Fruit fly (Drosophila melanogaster) whole organism, wandering third instar larva: Measurements from ENCODE around the gene mask.

Experiments
- CG32264 ChIP-seq: fragments of 200-800 bp; sonication (Bioruptor generic); optimal IDR thresholded peaks from 2 replicates; lab custom pipeline; 2016; ENCODE audit warnings: missing biosample characterization, missing genetic modification characterization
- CG9705 ChIP-seq: fragments of 200-800 bp; sonication (Bioruptor generic); optimal IDR thresholded peaks from 2 replicates; lab custom pipeline; 2018; ENCODE audit warnings: missing biosample characterization, mild to moderate bottlenecking, missing genetic modification characterization
- CrebA ChIP-seq: fragments of 200-800 bp; sonication (Bioruptor generic); optimal IDR thresholded peaks from 2 replicates; lab custom pipeline; 2016; ENCODE audit warnings: missing biosample characterization, mild to moderate bottlenecking, missing genetic modification characterization, borderline replicate concordance
- Dfd ChIP-seq: fragments of >200 bp; optimal IDR thresholded peaks from 2 replicates; lab custom pipeline; 2017; ENCODE audit warnings: missing biosample characterization, missing genetic modification characterization
- Dif ChIP-seq: fragments of 200-275, 200-300 bp; sonication (Bioruptor generic); optimal IDR thresholded peaks from 2 replicates; lab custom pipeline; 2018; ENCODE audit warnings: missing biosample characterization, missing genetic modification characterization; ENCODE audit not compliant: partially characterized antibody
- GATAd ChIP-seq: sonication (Bioruptor generic); optimal IDR thresholded peaks from 2 replicates; lab custom pipeline; 2016; ENCODE audit warnings: missing biosample characterization, missing genetic modification characterization
- HLH106 ChIP-seq: fragments of 200-800 bp; optimal IDR thresholded peaks from 3 replicates; lab custom pipeline; 2019; ENCODE audit warnings: missing biosample characterization, mild to moderate bottlenecking, missing genetic modification characterization, moderate library complexity
- Hnf4 ChIP-seq: fragments of 200-800 bp; sonication (Bioruptor generic); optimal IDR thresholded peaks from 2 replicates; lab custom pipeline; 2016; ENCODE audit warnings: missing biosample characterization, mild to moderate bottlenecking, missing genetic modification characterization
- Hr78 ChIP-seq: fragments of >200 bp; optimal IDR thresholded peaks from 2 replicates; lab custom pipeline; 2017; ENCODE audit warnings: missing biosample characterization, missing genetic modification characterization
- Hr83 ChIP-seq: fragments of 200-300 bp; sonication (Bioruptor generic); optimal IDR thresholded peaks from 2 replicates; lab custom pipeline; 2016; ENCODE audit warnings: missing biosample characterization, mild to moderate bottlenecking, missing genetic modification characterization, moderate library complexity; ENCODE audit not compliant: poor library complexity, severe bottlenecking
- Jra ChIP-seq: sonication (Bioruptor generic); optimal IDR thresholded peaks from 2 replicates; lab custom pipeline; 2016; ENCODE audit warnings: missing biosample characterization, missing genetic modification characterization
- Mio ChIP-seq: sonication (Bioruptor generic); optimal IDR thresholded peaks from 2 replicates; lab custom pipeline; 2016; ENCODE audit warnings: missing biosample characterization, missing genetic modification characterization
- Myc ChIP-seq: fragments of >200 bp; optimal IDR thresholded peaks from 2 replicates; lab custom pipeline; 2017
- N ChIP-seq: fragments of >200 bp; optimal IDR thresholded peaks from 2 replicates; lab custom pipeline; 2018; ENCODE audit warnings: missing biosample characterization, missing external identifiers, missing genetic modification characterization
- OdsH ChIP-seq: fragments of 200-800 bp; sonication (Bioruptor generic); optimal IDR thresholded peaks from 2 replicates; lab custom pipeline; 2016; ENCODE audit warnings: missing biosample characterization, mild to moderate bottlenecking, missing genetic modification characterization
- Rel ChIP-seq, 2 experiments: fragments of 200-800 bp; sonication (Bioruptor generic) in 1 of 2; optimal IDR thresholded peaks; 2 replicates in 1 of 2; 3 replicates in 1 of 2; lab custom pipeline; 2016 to 2019; ENCODE audit warnings: mild to moderate bottlenecking in 2 of 2, missing biosample characterization in 2 of 2, missing genetic modification characterization in 2 of 2, moderate library complexity in 1 of 2
- Sp1 ChIP-seq: fragments of 200-800 bp; sonication (Bioruptor generic); optimal IDR thresholded peaks from 3 replicates; lab custom pipeline; 2019; ENCODE audit warnings: missing biosample characterization, mild to moderate bottlenecking, missing genetic modification characterization, moderate library complexity
- Vsx2 ChIP-seq: fragments of 200-300, 225-300 bp; sonication (Bioruptor generic); optimal IDR thresholded peaks from 2 replicates; lab custom pipeline; 2018; ENCODE audit warnings: missing biosample characterization, missing genetic modification characterization; ENCODE audit not compliant: partially characterized antibody
- br ChIP-seq: fragments of 200-800 bp; sonication (Bioruptor generic); optimal IDR thresholded peaks from 2 replicates; lab custom pipeline; 2016; ENCODE audit warnings: missing biosample characterization, missing genetic modification characterization
- brk ChIP-seq: fragments of 200-800 bp; sonication (Bioruptor generic); optimal IDR thresholded peaks from 2 replicates; lab custom pipeline; 2016; ENCODE audit warnings: missing biosample characterization, mild to moderate bottlenecking, missing genetic modification characterization
- dl ChIP-seq, 2 experiments: fragments of 175-275, 200-275 bp in 1 of 2; fragments of 200-275 bp in 1 of 2; sonication (Bioruptor generic); optimal IDR thresholded peaks; lab custom pipeline; 2018; ENCODE audit warnings: mild to moderate bottlenecking in 2 of 2, missing biosample characterization in 2 of 2, missing genetic modification characterization in 2 of 2, moderate library complexity in 2 of 2; ENCODE audit not compliant: partially characterized antibody in 2 of 2, insufficient read depth in 1 of 2
- dmrt93B ChIP-seq: fragments of 200-800 bp; sonication (Bioruptor generic); optimal IDR thresholded peaks from 2 replicates; lab custom pipeline; 2018; ENCODE audit warnings: missing biosample characterization, mild to moderate bottlenecking, missing genetic modification characterization
- dsf ChIP-seq: sonication (Bioruptor generic); optimal IDR thresholded peaks from 2 replicates; lab custom pipeline; 2016; ENCODE audit warnings: missing biosample characterization, missing genetic modification characterization, borderline replicate concordance
- ey ChIP-seq: fragments of 200-800 bp; sonication (Bioruptor generic); optimal IDR thresholded peaks from 2 replicates; lab custom pipeline; 2016; ENCODE audit warnings: missing biosample characterization, missing genetic modification characterization
- foxo ChIP-seq, 2 experiments: fragments of 200-800 bp; sonication (Bioruptor generic); optimal IDR thresholded peaks; 2 replicates in 1 of 2; 3 replicates in 1 of 2; lab custom pipeline; 2016 to 2017; ENCODE audit warnings: missing biosample characterization in 2 of 2, missing genetic modification characterization in 2 of 2
- fru ChIP-seq: fragments of 200-800 bp; sonication (Bioruptor generic); optimal IDR thresholded peaks from 3 replicates; lab custom pipeline; 2016; ENCODE audit warnings: missing biosample characterization, mild to moderate bottlenecking, missing genetic modification characterization
- h ChIP-seq: fragments of 200-800 bp; sonication (Bioruptor generic); optimal IDR thresholded peaks from 3 replicates; lab custom pipeline; 2016; ENCODE audit warnings: missing biosample characterization, mild to moderate bottlenecking, missing genetic modification characterization
- jim ChIP-seq: fragments of 175-275, 200-325 bp; sonication (Bioruptor generic); optimal IDR thresholded peaks from 2 replicates; lab custom pipeline; 2016; ENCODE audit warnings: missing biosample characterization, mild to moderate bottlenecking, missing genetic modification characterization
- lola ChIP-seq: fragments of >200 bp; optimal IDR thresholded peaks from 2 replicates; lab custom pipeline; 2017; ENCODE audit warnings: missing biosample characterization, missing genetic modification characterization
- pan ChIP-seq: fragments of >200 bp; optimal IDR thresholded peaks from 2 replicates; lab custom pipeline; 2017
- psq ChIP-seq: fragments of 200-800 bp; sonication (Bioruptor generic); optimal IDR thresholded peaks from 3 replicates; lab custom pipeline; 2017; ENCODE audit warnings: missing biosample characterization, mild to moderate bottlenecking, missing genetic modification characterization, moderate library complexity
- rgr ChIP-seq: fragments of 200-800 bp; sonication (Bioruptor generic); optimal IDR thresholded peaks from 3 replicates; lab custom pipeline; 2016; ENCODE audit warnings: missing biosample characterization, mild to moderate bottlenecking, missing genetic modification characterization
- sage ChIP-seq: fragments of 200-800 bp; sonication (Bioruptor generic); optimal IDR thresholded peaks from 2 replicates; lab custom pipeline; 2016; ENCODE audit warnings: missing biosample characterization, mild to moderate bottlenecking, missing genetic modification characterization
- sv ChIP-seq: fragments of 200-800 bp; sonication (Bioruptor generic); optimal IDR thresholded peaks from 3 replicates; lab custom pipeline; 2016; ENCODE audit warnings: missing biosample characterization, missing genetic modification characterization
- tai ChIP-seq: sonication (Bioruptor generic); optimal IDR thresholded peaks from 2 replicates; lab custom pipeline; 2016; ENCODE audit warnings: missing biosample characterization, missing genetic modification characterization
- usp ChIP-seq: fragments of >200 bp; optimal IDR thresholded peaks from 2 replicates; lab custom pipeline; 2017; ENCODE audit warnings: missing biosample characterization, missing genetic modification characterization
- woc ChIP-seq: sonication (Bioruptor generic); optimal IDR thresholded peaks from 2 replicates; lab custom pipeline; 2016; ENCODE audit warnings: missing biosample characterization, mild to moderate bottlenecking, missing genetic modification characterization

Gene mask

dm6 chr3R:24294299-24294698, 63.9 kb downstream of the mask start, which contains the start of gene CG5715:
CG5715 (minus strand) TSS chr3R:24294399.
- no peak for TF ChIP-seq Hnf4 (GFP tag; lab: Kevin White, UChicago)
- TF ChIP-seq Mio (GFP tag; lab: Kevin White, UChicago) = no peak

dm6 chr3R:24294784-24295555, 64.6 kb downstream of the mask start, which contains the start of gene crb:
crb (plus strand) TSS chr3R:24295078.
- TF ChIP-seq sage (no peak), Hr78 (GFP tag; lab: Kevin White, UChicago) (no peak), tai (no peak), dmrt93B (GFP tag; lab: Kevin White, UChicago) (no peak), Myc (lab: Kevin White, UChicago) (no peak), lola (GFP tag; lab: Kevin White, UChicago) (no peak), fru (GFP tag; lab: Kevin White, UChicago) (peak; percentile 61), Dfd (no peak), foxo (GFP tag; optimal IDR thresholded peaks at IDR 0.05; lab: Kevin White, UChicago) (peak in 1 of 2 experiments; percentile 69), jim (peak; percentile 39), GATAd (GFP tag; lab: Kevin White, UChicago) (no peak), Vsx2 (GFP tag; lab: Kevin White, UChicago) (no peak), CG32264 (no peak), Jra (peak; percentile 45), Sp1 (GFP tag; lab: Kevin White, UChicago) (peak; percentile 54), h (GFP tag; lab: Kevin White, UChicago) (peak; percentile 65), CG9705 (GFP tag; lab: Kevin White, UChicago) (peak; percentile 14), rgr (GFP tag; lab: Kevin White, UChicago) (peak; percentile 67), ey (GFP tag; lab: Kevin White, UChicago) (peak; percentile 43), Rel (GFP tag; optimal IDR thresholded peaks at IDR 0.05; lab: Kevin White, UChicago) (no peak), Rel (tag; optimal IDR thresholded peaks at IDR 0.05; lab: Kevin White, UChicago) (peak; percentile 66), Mio (GFP tag; lab: Kevin White, UChicago) (no peak), Hr83 (peak; percentile 80), OdsH (GFP tag; lab: Kevin White, UChicago) (peak; percentile 56), psq (no peak), br (GFP tag; lab: Kevin White, UChicago) (peak; percentile 68), HLH106 (tag; lab: Kevin White, UChicago) (peak; percentile 43), Dif (peak; percentile 60), dsf (no peak), N (no peak), woc (GFP tag; lab: Kevin White, UChicago) (no peak), Hnf4 (GFP tag; lab: Kevin White, UChicago) (peak; percentile 69), CrebA (GFP tag; lab: Kevin White, UChicago) (no peak), dl (GFP tag; optimal IDR thresholded peaks at IDR 0.05; lab: Kevin White, UChicago; ENCODE audit: insufficient read depth in 1 of 2, partially characterized antibody in 2 of 2) (no peak), pan (lab: Kevin White, UChicago) (no peak), sv (GFP tag; lab: Kevin White, UChicago) (peak; percentile 37)

- TF ChIP-seq OdsH (GFP tag; lab: Kevin White, UChicago) (peak; percentile 99), pan (lab: Kevin White, UChicago) (no peak), psq (peak; percentile 98), Mio (GFP tag; lab: Kevin White, UChicago) (peak; percentile 90), GATAd (GFP tag; lab: Kevin White, UChicago) (peak; percentile 87), Vsx2 (GFP tag; lab: Kevin White, UChicago) (peak; percentile 0), Jra (peak; percentile 97), br (GFP tag; lab: Kevin White, UChicago) (peak; percentile 99), rgr (GFP tag; lab: Kevin White, UChicago) (peak; percentile 99), Hnf4 (GFP tag; lab: Kevin White, UChicago) (peak; percentile 99), sv (GFP tag; lab: Kevin White, UChicago) (peak; percentile 76), Myc (lab: Kevin White, UChicago) (no peak), fru (GFP tag; lab: Kevin White, UChicago) (peak; percentile 99), N (no peak), dl (GFP tag; optimal IDR thresholded peaks at IDR 0.05; lab: Kevin White, UChicago; ENCODE audit: insufficient read depth in 1 of 2, partially characterized antibody in 2 of 2) (peak; percentile 57 to 83), jim (peak; percentile 78), usp (GFP tag; lab: Kevin White, UChicago) (no peak), tai (peak; percentile 98), HLH106 (tag; lab: Kevin White, UChicago) (peak; percentile 99), CG9705 (GFP tag; lab: Kevin White, UChicago) (peak; percentile 97), dsf (peak; percentile 93), lola (GFP tag; lab: Kevin White, UChicago) (no peak), Sp1 (GFP tag; lab: Kevin White, UChicago) (peak; percentile 98), dmrt93B (GFP tag; lab: Kevin White, UChicago) (peak; percentile 97), CrebA (GFP tag; lab: Kevin White, UChicago) (peak; percentile 97), Hr83 (peak; percentile 98), brk (peak; percentile 96), CG32264 (peak; percentile 98), Rel (GFP tag; optimal IDR thresholded peaks at IDR 0.05; lab: Kevin White, UChicago) (peak; percentile 97), Rel (tag; optimal IDR thresholded peaks at IDR 0.05; lab: Kevin White, UChicago) (peak; percentile 92)
Observed at dm6 chr3R:24295556-24296465, 65.4 kb downstream of the mask start.
